Worm (Caenorhabditis elegans) whole organism, young adult: ENCODE measurements around the gene T07A9.14.

Experiments used
- T07F8.4 ChIP-seq: sonication (generic microtip); optimal IDR thresholded peaks from 2 replicates; lab custom pipeline; 2016; ENCODE audit warnings: mild to moderate bottlenecking, missing genetic modification characterization, moderate library complexity, missing compliant biosample characterization
- athp-1 ChIP-seq: sonication (generic microtip); optimal IDR thresholded peaks from 2 replicates; lab custom pipeline; 2017; ENCODE audit warnings: mild to moderate bottlenecking, missing genetic modification characterization, missing compliant biosample characterization
- dpff-1 ChIP-seq: sonication (generic microtip); optimal IDR thresholded peaks from 2 replicates; lab custom pipeline; 2017; ENCODE audit warnings: mild to moderate bottlenecking, missing genetic modification characterization, missing compliant biosample characterization
- efl-1 ChIP-seq: fragments of 150-350 bp; optimal IDR thresholded peaks from 2 replicates; lab custom pipeline; 2014; ENCODE audit warnings: missing biosample characterization, missing genetic modification reagents, missing genetic modification characterization
- egl-18 ChIP-seq: fragments of 200-800 bp; sonication (Bioruptor generic); IDR thresholded peaks from 2 replicates; pipeline ENCODE4 v1.3.6; 2022; ENCODE audit warnings: missing genetic modification reagents, missing genetic modification characterization, missing compliant biosample characterization
- ets-4 ChIP-seq: fragments of 200-800 bp; sonication (Bioruptor generic); optimal IDR thresholded peaks from 2 replicates; lab custom pipeline; 2018; ENCODE audit warnings: mild to moderate bottlenecking, missing genetic modification characterization, missing compliant biosample characterization
- let-526 ChIP-seq: fragments of 200-800 bp; sonication (Bioruptor generic); IDR thresholded peaks from 2 replicates; pipeline ENCODE4 v1.3.6; 2022; ENCODE audit warnings: missing genetic modification reagents, missing genetic modification characterization, missing compliant biosample characterization
- lin-54 ChIP-seq: fragments of 200-800 bp; sonication (Bioruptor generic); optimal IDR thresholded peaks from 2 replicates; lab custom pipeline; 2018; ENCODE audit warnings: mild to moderate bottlenecking, missing genetic modification characterization, missing compliant biosample characterization
- nfyb-1 ChIP-seq: fragments of 200-800 bp; sonication (Bioruptor generic); IDR thresholded peaks from 2 replicates; pipeline ENCODE4 v1.3.6; 2022; ENCODE audit warnings: missing genetic modification reagents, missing genetic modification characterization, missing compliant biosample characterization
- nhr-90 ChIP-seq: sonication (generic microtip); optimal IDR thresholded peaks from 2 replicates; lab custom pipeline; 2016; ENCODE audit warnings: missing genotype, mild to moderate bottlenecking, missing genetic modification characterization, missing compliant biosample characterization
- snpc-4 ChIP-seq, 5 experiments: fragments of 150-350 bp in 1 of 5; sonication (generic microtip) in 4 of 5; optimal IDR thresholded peaks; 2 replicates each; lab custom pipeline; 2014 to 2018; ENCODE audit warnings: missing genetic modification characterization in 5 of 5, missing biosample characterization in 3 of 5, antibody characterized with exemption in 2 of 5, mild to moderate bottlenecking in 2 of 5, missing compliant biosample characterization in 2 of 5, missing genotype in 2 of 5, moderate library complexity in 2 of 5, missing genetic modification reagents in 1 of 5
- ztf-28 ChIP-seq: fragments of 200-800 bp; sonication (Bioruptor generic); IDR thresholded peaks from 2 replicates; pipeline ENCODE4 v1.3.6; 2022; ENCODE audit warnings: missing genetic modification reagents, missing genetic modification characterization, missing compliant biosample characterization

- TF ChIP-seq T07F8.4 (tag; lab: Kevin White, UChicago), result no peak
- TF ChIP-seq efl-1 (GFP tag; lab: Kevin White, UChicago), result no peak
- no peak for TF ChIP-seq dpff-1 (tag; lab: Kevin White, UChicago)
- TF ChIP-seq athp-1 (tag; lab: Kevin White, UChicago), result no peak
- no peak for TF ChIP-seq nhr-90 (tag; lab: Kevin White, UChicago)
- no peak for TF ChIP-seq lin-54 (GFP tag; lab: Kevin White, UChicago)
- no peak for TF ChIP-seq ets-4 (GFP tag; lab: Kevin White, UChicago)
- TF ChIP-seq snpc-4 (GFP tag; optimal IDR thresholded peaks at IDR 0.05; lab: Kevin White, UChicago), result no peak
- TF ChIP-seq snpc-4 (tag; optimal IDR thresholded peaks at IDR 0.05; lab: Kevin White, UChicago), result no peak
- no peak for TF ChIP-seq ztf-28 (GFP tag; lab: Robert Waterston, UW)
- no peak for TF ChIP-seq let-526 (GFP tag; lab: Robert Waterston, UW)
- no peak for TF ChIP-seq egl-18
- TF ChIP-seq nfyb-1, result no peak
These were observed 10.6 kb upstream of the T07A9.14 start, which contains the start of gene fln-1 for ce11 chrIV:375915-376314.
